Fruit fly (Drosophila melanogaster) whole organism, adult: Measurements from ENCODE around the gene Trm1.

Source experiments
- CG11617 ChIP-seq: fragments of 200-800 bp; sonication (Bioruptor generic); optimal IDR thresholded peaks from 2 replicates; lab custom pipeline; 2017; ENCODE audit warnings: mild to moderate bottlenecking, missing biosample characterization, missing genetic modification reagents, missing genetic modification characterization
- CG12768 ChIP-seq: fragments of 200-800 bp; sonication (Bioruptor generic); optimal IDR thresholded peaks from 2 replicates; lab custom pipeline; 2017; ENCODE audit warnings: missing biosample characterization, missing genetic modification characterization, mild to moderate bottlenecking, moderate library complexity, missing genetic modification reagents
- CG14711 ChIP-seq: fragments of 200-800 bp; sonication (Bioruptor generic); optimal IDR thresholded peaks from 2 replicates; lab custom pipeline; 2018; ENCODE audit warnings: missing biosample characterization, mild to moderate bottlenecking, missing genetic modification characterization, moderate library complexity
- CG1620 ChIP-seq: fragments of 200-800 bp; sonication (Bioruptor generic); optimal IDR thresholded peaks from 2 replicates; lab custom pipeline; 2016; ENCODE audit warnings: missing biosample characterization, missing genetic modification characterization
- CG33017 ChIP-seq: fragments of 200-800 bp; sonication (Bioruptor generic); optimal IDR thresholded peaks from 2 replicates; lab custom pipeline; 2018; ENCODE audit warnings: missing biosample characterization, mild to moderate bottlenecking, missing genetic modification characterization, moderate library complexity
- CG5204 ChIP-seq: fragments of 200-800 bp; sonication (Bioruptor generic); optimal IDR thresholded peaks from 2 replicates; lab custom pipeline; 2016; ENCODE audit warnings: missing biosample characterization, missing genetic modification characterization
- CG7045 ChIP-seq: fragments of 200-800 bp; sonication (Bioruptor generic); optimal IDR thresholded peaks from 2 replicates; lab custom pipeline; 2017; ENCODE audit warnings: missing biosample characterization, mild to moderate bottlenecking, missing genetic modification characterization
- CG7101 ChIP-seq: fragments of 200-800 bp; sonication (Bioruptor generic); optimal IDR thresholded peaks from 2 replicates; lab custom pipeline; 2018; ENCODE audit warnings: missing biosample characterization, mild to moderate bottlenecking, missing genetic modification characterization, moderate library complexity
- Clk ChIP-seq: fragments of 200-800 bp; sonication (Bioruptor generic); optimal IDR thresholded peaks from 2 replicates; lab custom pipeline; 2017; ENCODE audit warnings: missing biosample characterization, missing genetic modification characterization
- Crg-1 ChIP-seq: fragments of 200-800 bp; sonication (Bioruptor generic); optimal IDR thresholded peaks from 2 replicates; lab custom pipeline; 2016; ENCODE audit warnings: missing biosample characterization, missing genetic modification characterization
- Hr96 ChIP-seq: fragments of 200-800 bp; sonication (Bioruptor generic); optimal IDR thresholded peaks from 2 replicates; lab custom pipeline; 2016; ENCODE audit warnings: missing biosample characterization, missing genetic modification characterization
- Mnt ChIP-seq: fragments of 200-800 bp; sonication (Bioruptor generic); optimal IDR thresholded peaks from 2 replicates; lab custom pipeline; 2016; ENCODE audit warnings: missing biosample characterization, mild to moderate bottlenecking, missing genetic modification characterization
- bab1 ChIP-seq: fragments of 200-800 bp; sonication (Bioruptor generic); optimal IDR thresholded peaks from 3 replicates; lab custom pipeline; 2019; ENCODE audit warnings: missing biosample characterization, mild to moderate bottlenecking, missing genetic modification characterization, moderate library complexity
- cic ChIP-seq: fragments of 200-800 bp; sonication (Bioruptor generic); optimal IDR thresholded peaks from 2 replicates; lab custom pipeline; 2017; ENCODE audit warnings: missing biosample characterization, mild to moderate bottlenecking, missing genetic modification characterization, moderate library complexity
- cnc ChIP-seq, 2 experiments: fragments of >200 bp; optimal IDR thresholded peaks; 2 replicates each; lab custom pipeline; 2017
- kay ChIP-seq: fragments of 200-800 bp; sonication (Bioruptor generic); peaks from one replicate; lab custom pipeline; 2016; ENCODE audit warnings: missing biosample characterization, missing genetic modification characterization, borderline replicate concordance
- ovo ChIP-seq: fragments of 200-800 bp; sonication (Bioruptor generic); optimal IDR thresholded peaks from 2 replicates; lab custom pipeline; 2016; ENCODE audit warnings: missing biosample characterization, missing genetic modification characterization
- pad ChIP-seq: fragments of 200-800 bp; sonication (Bioruptor generic); optimal IDR thresholded peaks from 3 replicates; lab custom pipeline; 2017; ENCODE audit warnings: missing biosample characterization, missing genetic modification characterization, mild to moderate bottlenecking, moderate library complexity, missing genetic modification reagents
- tj ChIP-seq: fragments of 200-800 bp; sonication (Bioruptor generic); optimal IDR thresholded peaks from 3 replicates; lab custom pipeline; 2017; ENCODE audit warnings: missing biosample characterization, mild to moderate bottlenecking, missing genetic modification characterization, moderate library complexity
- toe ChIP-seq: fragments of 200-800 bp; sonication (Bioruptor generic); optimal IDR thresholded peaks from 2 replicates; lab custom pipeline; 2016; ENCODE audit warnings: missing biosample characterization, missing genetic modification characterization

Trm1 gene

DNA sequence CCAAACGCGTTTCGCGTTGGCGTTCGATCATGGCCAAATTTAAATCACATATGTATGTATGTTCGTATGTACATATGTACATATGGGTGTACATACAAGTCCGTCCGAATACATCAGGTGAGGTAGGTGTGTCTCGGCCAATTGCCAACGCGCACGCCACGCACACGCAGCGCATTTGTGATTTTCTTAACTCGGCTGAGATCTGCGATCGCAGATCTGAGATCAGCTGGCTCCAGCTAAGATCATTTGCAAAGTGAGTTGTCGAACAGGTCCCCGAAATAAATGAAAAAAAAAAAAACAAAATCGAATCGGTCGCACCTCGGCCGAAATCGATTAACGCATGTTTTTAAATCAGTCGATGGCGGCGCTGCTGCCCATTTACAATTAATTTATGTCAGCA, 41.4 kb downstream of the Trm1 start:
- TF ChIP-seq Crg-1 (GFP tag; lab: Kevin White, UChicago) (no peak), pad (GFP tag; lab: Kevin White, UChicago) (no peak), cnc (optimal IDR thresholded peaks at IDR 0.05; lab: Kevin White, UChicago) (no peak), ovo (GFP tag; lab: Kevin White, UChicago) (no peak), CG7101 (tag; lab: Kevin White, UChicago) (no peak), cic (GFP tag; lab: Kevin White, UChicago) (no peak), CG12768 (GFP tag; lab: Kevin White, UChicago) (no peak), Mnt (no peak), Hr96 (GFP tag; lab: Kevin White, UChicago) (no peak), CG33017 (no peak), tj (no peak), CG14711 (tag; lab: Kevin White, UChicago) (no peak), toe (GFP tag; lab: Kevin White, UChicago) (no peak), CG1620 (GFP tag; lab: Kevin White, UChicago) (no peak)

DNA sequence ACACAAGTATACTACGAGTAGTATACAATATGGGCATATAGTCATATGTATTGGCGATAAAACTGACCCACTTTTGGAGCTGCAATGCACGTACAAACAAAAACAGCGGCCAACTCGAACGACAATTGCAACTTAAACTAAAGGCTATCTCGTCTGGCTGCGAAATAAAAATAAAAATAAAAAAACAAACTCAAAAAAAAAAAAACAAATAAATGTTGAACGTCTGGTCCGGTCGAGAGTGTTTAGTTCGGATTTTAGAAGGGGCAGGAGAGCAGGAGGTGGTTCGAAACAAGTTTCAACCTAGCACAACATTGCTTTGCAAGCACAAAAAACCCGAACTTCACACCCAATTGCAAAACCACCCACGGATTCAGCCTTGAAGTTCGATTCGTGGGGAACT, 44.1 kb downstream of the Trm1 start:
- TF ChIP-seq CG7045 (GFP tag; lab: Kevin White, UChicago) (no peak), ovo (GFP tag; lab: Kevin White, UChicago) (no peak)

DNA sequence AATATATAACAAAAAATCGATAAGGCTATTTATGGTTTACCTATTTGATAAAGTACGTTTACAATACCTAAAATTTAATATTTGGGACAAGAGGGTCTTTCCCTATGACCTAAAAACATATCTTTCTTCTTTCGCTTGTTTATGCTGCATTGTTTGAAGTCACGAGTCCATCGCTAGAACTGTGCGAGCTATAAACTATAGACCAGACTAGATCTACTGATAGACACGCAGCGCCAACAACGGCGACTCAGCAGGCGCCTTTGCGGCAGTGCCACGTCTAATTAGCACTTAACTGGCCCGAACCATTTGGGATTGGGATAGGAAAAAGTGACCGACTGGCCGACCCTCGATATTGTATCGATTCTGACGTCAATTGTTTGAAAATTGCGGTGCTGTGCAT, 45.2 kb downstream of the Trm1 start:
- TF ChIP-seq cic (GFP tag; lab: Kevin White, UChicago), result no peak
- no peak for TF ChIP-seq Crg-1 (GFP tag; lab: Kevin White, UChicago)
- no peak for TF ChIP-seq tj
- TF ChIP-seq CG33017, result no peak

- TF ChIP-seq Crg-1 (GFP tag; lab: Kevin White, UChicago) (no peak), Hr96 (GFP tag; lab: Kevin White, UChicago) (no peak), cnc (optimal IDR thresholded peaks at IDR 0.05; lab: Kevin White, UChicago) (no peak), CG11617 (GFP tag; lab: Kevin White, UChicago) (no peak), CG1620 (GFP tag; lab: Kevin White, UChicago) (no peak), Clk (GFP tag; lab: Kevin White, UChicago) (no peak), CG7045 (GFP tag; lab: Kevin White, UChicago) (no peak), kay (GFP tag; lab: Kevin White, UChicago) (no peak), CG7101 (tag; lab: Kevin White, UChicago) (no peak), tj (no peak), pad (GFP tag; lab: Kevin White, UChicago) (no peak), Mnt (no peak), CG14711 (tag; lab: Kevin White, UChicago) (no peak), ovo (GFP tag; lab: Kevin White, UChicago) (no peak), CG12768 (GFP tag; lab: Kevin White, UChicago) (no peak), CG5204 (GFP tag; lab: Kevin White, UChicago) (no peak), CG33017 (no peak), toe (GFP tag; lab: Kevin White, UChicago) (no peak), bab1 (no peak)
These were observed 45.8 kb downstream of the Trm1 start for dm6 chr2L:12473583-12473982.

- TF ChIP-seq Crg-1 (GFP tag; lab: Kevin White, UChicago) (no peak), kay (GFP tag; lab: Kevin White, UChicago) (peak; percentile 68)
These were observed 46.5 kb downstream of the Trm1 start for dm6 chr2L:12474212-12474891.

- TF ChIP-seq CG11617 (GFP tag; lab: Kevin White, UChicago) (peak; percentile 58), cnc (optimal IDR thresholded peaks at IDR 0.05; lab: Kevin White, UChicago) (no peak), CG1620 (GFP tag; lab: Kevin White, UChicago) (no peak), CG7101 (tag; lab: Kevin White, UChicago) (peak; percentile 62), CG12768 (GFP tag; lab: Kevin White, UChicago) (peak; percentile 80), CG5204 (GFP tag; lab: Kevin White, UChicago) (no peak), Hr96 (GFP tag; lab: Kevin White, UChicago) (no peak), Crg-1 (GFP tag; lab: Kevin White, UChicago) (peak; percentile 39), cic (GFP tag; lab: Kevin White, UChicago) (peak; percentile 90), Mnt (peak; percentile 49), toe (GFP tag; lab: Kevin White, UChicago) (no peak), CG33017 (peak; percentile 67), kay (GFP tag; lab: Kevin White, UChicago) (peak; percentile 89), ovo (GFP tag; lab: Kevin White, UChicago) (peak; percentile 57), CG7045 (GFP tag; lab: Kevin White, UChicago) (peak; percentile 56), pad (GFP tag; lab: Kevin White, UChicago) (peak; percentile 37), CG14711 (tag; lab: Kevin White, UChicago) (peak; percentile 28)
These were observed 47.5 kb downstream of the Trm1 start for dm6 chr2L:12475308-12475707.

DNA sequence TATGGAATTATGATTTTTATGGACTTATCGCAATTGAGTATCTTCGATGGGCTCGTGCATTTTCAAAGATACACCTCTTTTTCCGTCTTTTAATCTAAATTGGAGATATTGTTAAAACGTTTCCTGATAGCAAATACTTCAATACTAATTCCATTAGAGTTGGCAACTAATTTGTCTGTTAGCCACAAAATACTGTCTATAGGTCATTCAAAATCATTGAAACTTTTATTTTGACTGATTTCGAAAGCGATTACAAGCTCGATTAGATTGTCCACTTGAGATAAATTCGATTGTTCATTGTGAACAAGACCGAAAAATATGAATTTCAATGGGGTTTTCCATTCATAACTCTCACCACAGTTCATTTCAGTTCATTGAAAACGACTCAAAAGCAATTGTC, 48.3 kb downstream of the Trm1 start:
- TF ChIP-seq pad (GFP tag; lab: Kevin White, UChicago) (no peak), cic (GFP tag; lab: Kevin White, UChicago) (peak; percentile 57)
